Fruit fly (Drosophila melanogaster): ENCODE measurements around the gene Mst87F.

The Mst87F gene

dm6 chr3R:13877125-13877524, 49.3 kb upstream of the Mst87F start (continued):
- TF ChIP-seq CG31224 (GFP tag; IDR thresholded peaks at IDR 0.05): no peak
- TF ChIP-seq tup (GFP tag; optimal IDR thresholded peaks at IDR 0.05): no peak
- TF ChIP-seq Lpt (GFP tag; optimal IDR thresholded peaks at IDR 0.05): no peak
- TF ChIP-seq run (tag; optimal IDR thresholded peaks at IDR 0.05): no peak
- peak; percentile 55 for TF ChIP-seq CoRest (tag; optimal IDR thresholded peaks at IDR 0.05)
- no peak for TF ChIP-seq CG30403 (GFP tag; optimal IDR thresholded peaks at IDR 0.05)
- TF ChIP-seq gem (tag; optimal IDR thresholded peaks at IDR 0.05): no peak
- no peak for TF ChIP-seq Dbx (GFP tag; IDR thresholded peaks at IDR 0.05)
- TF ChIP-seq HLHmδ (GFP tag; optimal IDR thresholded peaks at IDR 0.05): no peak
- TF ChIP-seq D19B (GFP tag; optimal IDR thresholded peaks at IDR 0.05): no peak
- TF ChIP-seq CG14667 (GFP tag; IDR thresholded peaks at IDR 0.05): no peak
- no peak for TF ChIP-seq tx (GFP tag; optimal IDR thresholded peaks at IDR 0.05)
- TF ChIP-seq org-1 (GFP tag; optimal IDR thresholded peaks at IDR 0.05): no peak
- no peak for TF ChIP-seq CG10654 (GFP tag; optimal IDR thresholded peaks at IDR 0.05)
- TF ChIP-seq esg (GFP tag; conservative IDR thresholded peaks at IDR 0.05): no peak
- TF ChIP-seq CG4730 (GFP tag; IDR thresholded peaks at IDR 0.05): no peak
- no peak for TF ChIP-seq pros (GFP tag; optimal IDR thresholded peaks at IDR 0.05)
- TF ChIP-seq CG11504 (tag; optimal IDR thresholded peaks at IDR 0.05): no peak
- no peak for TF ChIP-seq NK7.1 (GFP tag; optimal IDR thresholded peaks at IDR 0.05)
- TF ChIP-seq CG30431 (GFP tag; optimal IDR thresholded peaks at IDR 0.05): no peak
- no peak for TF ChIP-seq Ada2b (GFP tag; IDR thresholded peaks at IDR 0.05)
- no peak for TF ChIP-seq CG4424 (GFP tag; optimal IDR thresholded peaks at IDR 0.05)
- no peak for TF ChIP-seq Myb (GFP tag; optimal IDR thresholded peaks at IDR 0.05)
- no peak for TF ChIP-seq Doc3 (GFP tag; IDR thresholded peaks at IDR 0.05; ENCODE audit: partially characterized antibody)
- TF ChIP-seq CG3407 (GFP tag; optimal IDR thresholded peaks at IDR 0.05): no peak
- no peak for TF ChIP-seq aop (GFP tag; IDR thresholded peaks at IDR 0.05)
- TF ChIP-seq CG2129 (GFP tag; IDR thresholded peaks at IDR 0.05; ENCODE audit: partially characterized antibody): no peak
- peak; percentile 92 for TF ChIP-seq CG8478 (optimal IDR thresholded peaks at IDR 0.05)
- TF ChIP-seq hb (GFP tag; IDR thresholded peaks at IDR 0.05; ENCODE audit: partially characterized antibody): no peak
- TF ChIP-seq kay (GFP tag; optimal IDR thresholded peaks at IDR 0.05): no peak
- no peak for TF ChIP-seq CG9932 (GFP tag; IDR thresholded peaks at IDR 0.05)
- TF ChIP-seq cwo (GFP tag; optimal IDR thresholded peaks at IDR 0.05): no peak
- TF ChIP-seq CG6683 (GFP tag; optimal IDR thresholded peaks at IDR 0.05): no peak
- no peak for TF ChIP-seq row (GFP tag; IDR thresholded peaks at IDR 0.05)
- no peak for TF ChIP-seq CG3163 (GFP tag; optimal IDR thresholded peaks at IDR 0.05)
- TF ChIP-seq grau (tag; optimal IDR thresholded peaks at IDR 0.05): peak; percentile 20
- no peak for TF ChIP-seq Bdp1 (GFP tag; optimal IDR thresholded peaks at IDR 0.05)
- no peak for TF ChIP-seq CG6765 (GFP tag; optimal IDR thresholded peaks at IDR 0.05)
- no peak for TF ChIP-seq CG8281 (tag; optimal IDR thresholded peaks at IDR 0.05)
- TF ChIP-seq fd64A (GFP tag; optimal IDR thresholded peaks at IDR 0.05): no peak
- peak; percentile 42; the same call in 1 of the 2 replicates for TF ChIP-seq CG32767 (GFP tag; IDR thresholded peaks at IDR 0.05)
- no peak for TF ChIP-seq CG7556 (GFP tag; optimal IDR thresholded peaks at IDR 0.05)
- no peak for TF ChIP-seq B-H1 (GFP tag; IDR thresholded peaks at IDR 0.05)
- TF ChIP-seq Fer1 (GFP tag; optimal IDR thresholded peaks at IDR 0.05): no peak
- no peak for TF ChIP-seq Ravus (GFP tag; IDR thresholded peaks at IDR 0.05)
- no peak for TF ChIP-seq slbo (GFP tag; IDR thresholded peaks at IDR 0.05)
- TF ChIP-seq CrebB (tag; optimal IDR thresholded peaks at IDR 0.05): no peak
- TF ChIP-seq sima (GFP tag; optimal IDR thresholded peaks at IDR 0.05): no peak
- TF ChIP-seq Sry-δ (GFP tag; optimal IDR thresholded peaks at IDR 0.05): no peak
- TF ChIP-seq CG18011 (GFP tag; optimal IDR thresholded peaks at IDR 0.05): no peak
- TF ChIP-seq Hmx (GFP tag; optimal IDR thresholded peaks at IDR 0.05): no peak
- TF ChIP-seq CG9817 (tag; optimal IDR thresholded peaks at IDR 0.05): no peak
- TF ChIP-seq ato (GFP tag; IDR thresholded peaks at IDR 0.05; ENCODE audit: partially characterized antibody): 0 out of 2 replicates have a peak, but pooled peaks have one; percentile 10
